Worm (Caenorhabditis elegans) whole organism, L1 larva: ENCODE data around the gene C50F7.6.

Source experiments
- alr-1 ChIP-seq: fragments of 200-800 bp; sonication (Bioruptor generic); optimal IDR thresholded peaks from 2 replicates; lab custom pipeline; 2018; ENCODE audit warnings: borderline replicate concordance, mild to moderate bottlenecking, missing genetic modification characterization, missing compliant biosample characterization
- ceh-90 ChIP-seq: sonication (generic microtip); optimal IDR thresholded peaks from 2 replicates; lab custom pipeline; 2016; ENCODE audit warnings: missing genetic modification characterization, missing compliant biosample characterization
- mep-1 ChIP-seq: fragments of 150-350 bp; optimal IDR thresholded peaks from 2 replicates; lab custom pipeline; 2014; ENCODE audit warnings: missing biosample characterization, missing genetic modification characterization
- nhr-77 ChIP-seq: fragments of 150-350 bp; optimal IDR thresholded peaks from 2 replicates; lab custom pipeline; 2014; ENCODE audit warnings: missing biosample characterization, missing genetic modification characterization
- sup-37 ChIP-seq: fragments of 200-800 bp; sonication (Bioruptor generic); optimal IDR thresholded peaks from 2 replicates; lab custom pipeline; 2018; ENCODE audit warnings: mild to moderate bottlenecking, missing genetic modification characterization, missing compliant biosample characterization
- ztf-4 ChIP-seq: fragments of 150-350 bp; optimal IDR thresholded peaks from 2 replicates; lab custom pipeline; 2014; ENCODE audit warnings: missing biosample characterization, missing genetic modification characterization

ce11 chrIV:7753108-7753507, 30.1 kb upstream of the C50F7.6 start, which contains the start of gene col-14:
- TF ChIP-seq nhr-77 (tag; lab: Kevin White, UChicago) (no peak), mep-1 (no peak), alr-1 (tag; lab: Kevin White, UChicago) (no peak), ceh-90 (no peak), sup-37 (no peak), ztf-4 (tag; lab: Kevin White, UChicago) (no peak)
